Fruit fly (Drosophila melanogaster) ovary, adult (tissue): ENCODE data around the gene CG10958.

Experiments used
- CG17801 ChIP-seq: fragments of 200-800 bp; optimal IDR thresholded peaks from 2 replicates; lab custom pipeline; 2019; ENCODE audit warnings: missing biosample characterization, mild to moderate bottlenecking, missing genetic modification characterization, moderate library complexity; ENCODE audit not compliant: partially characterized antibody

Gene CG10958

DNA sequence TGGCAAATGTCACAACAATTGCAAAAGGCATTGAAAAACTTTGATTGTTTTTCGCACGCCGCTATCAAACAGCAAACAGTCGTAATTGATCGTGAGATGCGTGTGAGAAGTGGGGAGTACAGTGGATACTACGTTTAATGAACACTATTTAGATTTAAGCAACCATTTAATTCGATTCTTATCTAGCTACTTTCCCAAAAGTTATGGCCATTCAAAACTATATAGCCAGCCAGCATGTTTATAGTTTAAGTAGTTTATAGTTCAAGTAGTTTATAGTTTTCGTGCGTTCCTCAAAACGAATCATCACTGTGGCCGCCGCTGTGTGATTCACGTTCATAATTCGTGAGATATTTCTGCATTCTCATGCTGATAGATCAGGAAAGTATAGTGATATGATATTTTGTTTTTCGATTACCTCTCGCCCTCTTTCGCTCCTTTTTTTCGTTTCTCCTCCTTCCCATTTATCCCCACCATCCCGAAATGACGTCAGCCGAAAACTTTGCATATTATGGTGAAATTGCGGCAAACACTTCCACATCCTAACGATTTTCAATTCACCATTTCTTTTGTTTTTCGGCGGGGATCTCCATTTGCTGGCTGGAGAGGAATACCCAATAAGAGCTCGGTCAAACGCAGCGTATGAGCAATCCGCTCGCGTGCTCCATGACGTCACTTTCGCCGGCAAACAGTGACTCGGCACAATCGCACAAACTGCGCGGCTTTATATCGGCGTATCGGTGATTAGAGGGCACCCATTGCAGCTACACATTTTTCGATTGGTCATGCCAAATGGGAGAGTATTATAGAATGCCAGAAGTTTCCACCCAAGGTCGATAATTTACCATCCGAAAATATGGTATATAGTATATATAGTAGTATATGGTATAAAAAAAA lies 18.5 kb upstream of the CG10958 start:
- TF ChIP-seq CG17801 (GFP tag; lab: Kevin White, UChicago) = peak; percentile 61

DNA sequence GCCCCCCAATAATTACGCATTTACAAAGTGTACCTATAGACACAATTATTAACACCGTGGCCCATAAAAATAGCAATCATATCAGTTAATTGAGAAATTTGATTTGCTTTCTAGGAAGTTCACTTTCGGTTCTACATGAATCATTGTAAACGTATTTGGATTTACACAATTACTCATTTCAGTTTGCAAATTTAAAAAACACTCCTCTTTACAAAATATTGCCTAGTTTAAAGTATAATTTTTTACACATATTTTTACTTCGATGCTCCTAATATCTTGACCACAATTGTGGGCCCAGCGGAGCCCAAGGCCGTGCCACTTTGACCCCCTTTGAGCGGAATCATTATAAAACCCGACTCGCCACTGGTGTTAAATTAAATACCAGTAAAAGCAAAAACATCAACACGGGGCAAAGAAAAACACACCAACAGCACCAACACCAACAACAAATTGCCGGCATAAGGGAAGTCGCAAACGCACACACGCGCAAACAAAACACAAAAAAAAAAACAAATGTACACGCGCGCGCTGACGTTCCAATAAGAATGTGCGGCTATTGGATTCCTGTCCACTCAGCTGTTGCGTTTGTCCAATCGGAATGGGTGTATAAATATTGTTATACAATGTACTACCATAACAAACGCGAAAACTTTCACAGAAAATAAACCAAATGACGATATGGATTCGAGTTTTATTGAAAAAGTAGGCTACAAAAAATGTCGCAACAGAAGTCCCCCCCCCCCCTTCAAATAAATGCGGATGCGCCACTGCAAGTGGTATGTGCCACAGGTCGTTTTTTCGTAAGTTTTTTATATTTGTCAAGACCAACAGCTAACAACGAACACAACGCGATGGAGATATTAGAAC lies 17.4 kb upstream of the CG10958 start:
- TF ChIP-seq CG17801 (GFP tag; lab: Kevin White, UChicago) = peak; percentile 72

DNA sequence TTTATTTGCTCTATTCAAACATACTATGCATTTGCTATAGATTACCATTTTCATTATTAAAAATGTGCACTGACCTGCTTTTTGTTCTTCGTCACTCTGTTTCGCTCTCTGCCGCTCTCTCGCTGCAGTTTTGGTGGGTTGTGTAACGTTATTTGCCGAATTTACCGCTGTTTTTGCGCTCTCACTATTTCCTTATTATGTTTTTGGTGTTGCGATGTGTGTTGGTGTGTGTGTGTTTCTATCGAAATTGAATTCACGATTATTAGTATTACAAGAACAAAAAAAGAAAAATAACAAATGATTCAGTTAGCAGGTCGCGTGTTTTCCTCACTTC lies 16.8 kb upstream of the CG10958 start:
- TF ChIP-seq CG17801 (GFP tag; lab: Kevin White, UChicago) = no peak

DNA sequence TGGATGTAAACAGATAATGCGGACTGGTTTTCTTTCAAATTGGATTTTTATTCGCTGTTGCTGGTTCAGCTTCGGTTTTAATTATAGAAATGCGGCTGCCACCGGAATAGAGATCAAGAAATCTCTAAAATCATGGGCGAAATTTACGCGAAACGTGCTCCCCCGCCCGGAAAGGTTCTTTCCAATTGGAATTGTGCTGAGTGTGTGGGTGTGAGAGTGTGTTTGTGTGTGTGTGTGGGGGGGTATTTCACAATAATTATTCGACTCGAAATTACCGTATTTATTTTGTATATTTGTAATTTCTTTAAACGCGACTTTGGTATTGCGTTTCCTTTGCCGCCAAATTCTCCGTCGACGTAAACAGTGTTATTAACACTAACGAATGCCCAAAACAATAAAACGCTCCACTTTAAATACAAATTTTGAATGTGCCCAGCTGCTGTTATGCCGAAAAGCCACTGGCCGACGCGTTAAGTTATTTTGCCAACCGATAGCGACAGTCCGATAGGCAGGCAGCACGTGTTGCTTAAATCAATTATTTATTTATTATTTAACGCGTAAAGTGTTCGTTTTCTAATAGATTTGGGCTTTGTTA lies 16.3 kb upstream of the CG10958 start, which contains the start of gene Gclc:
Gene Gclc, minus strand, starts transcription at position 431 of the 595 bp plus-strand sequence.
- no peak for TF ChIP-seq CG17801 (GFP tag; lab: Kevin White, UChicago)

DNA sequence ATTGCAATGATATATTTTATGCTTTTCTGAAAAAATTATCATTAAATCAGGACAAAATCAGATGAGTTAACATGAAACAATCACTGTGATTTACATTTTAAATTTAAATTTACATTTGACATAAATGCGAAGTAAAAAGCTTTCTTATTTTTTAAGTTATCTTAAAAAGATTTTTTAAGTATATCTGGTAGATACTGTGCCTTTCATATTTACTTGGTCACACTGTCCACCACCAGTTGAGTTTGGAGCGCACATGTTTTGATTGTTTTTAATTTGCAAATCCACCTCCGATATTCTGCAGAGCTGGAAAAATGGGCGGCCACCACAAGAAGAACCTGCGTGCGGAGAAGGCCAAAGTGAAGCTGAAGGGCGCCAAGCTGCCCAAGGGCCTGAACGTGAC lies 15.3 kb upstream of the CG10958 start, which contains the start of gene CG1575:
Gene CG1575, plus strand, starts transcription at position 200 of the 400 bp plus-strand sequence.
- no peak for TF ChIP-seq CG17801 (GFP tag; lab: Kevin White, UChicago)

DNA sequence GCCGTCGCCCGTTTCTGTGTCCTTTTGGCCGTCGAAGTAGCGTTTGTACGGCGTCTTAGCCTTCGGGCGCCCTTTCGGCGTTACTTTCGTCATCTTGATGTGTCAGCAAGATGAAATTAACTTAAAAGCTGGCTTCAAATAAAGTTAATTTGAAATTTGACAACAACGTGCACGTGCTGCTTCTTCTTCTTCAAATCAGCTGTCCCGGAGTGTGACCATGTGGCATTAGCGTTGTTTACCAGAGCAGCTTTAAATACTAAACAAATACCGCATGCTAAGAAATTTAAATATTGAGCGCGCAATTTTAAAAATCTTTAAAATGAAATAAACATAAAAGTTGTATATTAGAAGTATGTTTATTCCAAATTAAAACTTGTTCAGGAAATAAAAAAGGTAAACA lies 11.1 kb upstream of the CG10958 start, which contains the start of gene CG2260:
Gene CG2260, minus strand, starts transcription at position 209 of the 400 bp plus-strand sequence.
- peak; percentile 19 for TF ChIP-seq CG17801 (GFP tag; lab: Kevin White, UChicago)

DNA sequence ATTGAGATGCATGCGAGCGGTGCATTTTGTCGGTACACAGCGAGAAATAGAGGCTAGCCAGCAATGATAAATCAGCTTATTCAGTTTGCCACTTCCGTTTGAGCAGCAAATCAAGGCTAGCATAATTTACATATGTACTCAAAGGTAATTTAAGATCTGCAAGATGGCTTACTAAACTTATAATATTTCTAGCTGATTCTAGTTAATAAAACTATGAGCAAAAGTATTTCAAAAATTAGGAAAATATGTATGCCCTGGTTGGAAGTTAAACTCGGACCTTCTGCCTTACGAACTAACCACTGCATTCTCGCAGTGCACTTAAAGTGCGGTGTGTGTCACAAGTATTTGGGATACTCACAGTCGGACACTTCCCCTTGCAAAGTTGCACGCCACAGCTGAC lies 9.3 kb upstream of the CG10958 start:
- TF ChIP-seq CG17801 (GFP tag; lab: Kevin White, UChicago) = no peak

DNA sequence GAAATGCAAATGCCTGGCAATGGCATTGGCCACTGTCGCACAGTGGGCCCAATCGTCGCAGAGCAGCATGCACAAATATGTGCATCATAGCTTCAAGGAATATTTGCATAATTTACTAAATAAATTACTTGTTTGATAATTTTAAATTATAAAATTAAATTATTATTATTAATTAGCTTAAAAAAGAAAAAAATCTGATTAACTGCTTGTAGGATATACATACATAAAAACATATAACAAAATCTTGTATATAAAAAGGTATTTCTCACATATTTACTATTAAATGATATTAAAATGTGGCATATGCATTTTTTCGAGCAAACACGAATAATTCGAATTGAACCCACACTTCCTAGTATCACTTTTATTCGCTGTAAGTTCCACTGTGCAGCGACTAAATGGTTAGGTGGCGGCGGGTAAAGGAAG lies 6.8 kb upstream of the CG10958 start:
- no peak for TF ChIP-seq CG17801 (GFP tag; lab: Kevin White, UChicago)

DNA sequence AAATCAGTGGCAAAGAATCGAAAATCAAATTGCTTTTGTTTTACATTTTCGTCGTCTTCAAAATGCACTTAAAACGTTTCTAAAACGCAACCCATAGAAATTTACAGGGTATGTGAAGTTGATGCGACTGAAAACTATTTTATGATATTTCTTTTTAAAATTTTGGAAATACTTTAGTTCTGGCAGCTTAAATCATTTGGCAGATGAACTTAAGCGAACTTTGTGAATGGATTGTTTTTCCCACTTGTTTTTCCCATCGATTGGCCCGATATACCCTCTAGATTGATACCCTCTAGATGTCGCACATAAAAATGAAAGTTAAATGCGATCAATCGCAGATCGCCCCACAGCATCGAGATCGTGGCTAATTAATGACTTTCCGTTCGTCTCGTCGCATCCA lies 5.9 kb upstream of the CG10958 start:
- no peak for TF ChIP-seq CG17801 (GFP tag; lab: Kevin White, UChicago)

DNA sequence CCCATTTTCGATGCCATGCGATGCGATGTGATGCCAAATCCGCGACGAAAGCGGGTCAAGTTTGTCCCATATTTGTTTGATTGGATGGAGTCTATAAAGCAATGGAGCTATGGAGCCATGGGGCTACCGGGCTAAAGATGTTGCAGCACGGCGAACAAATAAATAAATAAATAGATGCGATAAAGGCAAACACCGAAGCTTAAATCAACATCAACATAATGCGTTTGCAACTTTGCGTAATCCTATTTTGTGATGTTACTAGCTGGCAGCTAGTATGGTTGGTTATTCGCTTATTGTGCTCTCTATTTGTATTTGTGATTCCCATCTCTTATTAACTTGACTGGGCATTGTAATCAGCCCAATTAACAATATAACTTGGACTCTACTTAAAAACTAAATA lies 4.0 kb upstream of the CG10958 start:
- TF ChIP-seq CG17801 (GFP tag; lab: Kevin White, UChicago) = no peak

DNA sequence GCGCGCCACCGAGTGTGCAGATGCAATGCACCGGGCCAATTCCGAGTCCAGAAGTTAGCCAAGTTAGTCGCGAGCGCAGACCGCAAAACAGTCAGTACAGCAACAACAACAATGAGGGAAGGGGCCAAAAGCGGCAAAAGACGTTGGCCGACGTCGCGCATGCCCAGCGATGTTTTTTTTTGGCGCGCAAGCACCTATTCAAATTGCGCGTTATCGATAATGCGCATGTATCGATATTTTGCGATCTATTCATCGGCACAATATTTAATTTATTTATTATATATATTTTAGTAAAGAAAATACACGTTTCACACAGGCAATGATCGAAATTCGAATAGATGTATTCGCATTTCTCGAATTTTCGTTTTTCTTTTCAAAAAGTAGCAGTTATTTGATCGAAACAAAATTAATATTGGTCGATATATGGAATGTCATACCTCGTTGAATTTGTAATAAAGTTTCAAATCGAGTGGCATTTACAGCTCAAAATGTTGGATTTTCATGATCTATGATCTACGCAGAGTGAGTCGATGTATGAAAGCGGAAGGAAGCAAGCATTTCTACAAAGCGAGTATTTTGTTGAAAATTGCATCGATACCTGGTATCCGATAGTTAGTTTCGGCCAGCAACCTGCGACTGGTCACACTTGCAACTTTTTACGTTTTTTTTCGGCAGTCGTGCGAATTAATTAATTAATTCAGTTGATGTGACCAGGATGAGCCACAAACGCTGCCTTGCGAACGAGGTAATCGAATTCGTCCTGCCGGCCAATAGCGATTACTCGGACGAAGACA lies 2.7 kb upstream of the CG10958 start, which contains the start of gene CG2116:
Gene CG2116, plus strand, starts transcription at position 609 of the 794 bp plus-strand sequence.
- peak; percentile 40 for TF ChIP-seq CG17801 (GFP tag; lab: Kevin White, UChicago)

DNA sequence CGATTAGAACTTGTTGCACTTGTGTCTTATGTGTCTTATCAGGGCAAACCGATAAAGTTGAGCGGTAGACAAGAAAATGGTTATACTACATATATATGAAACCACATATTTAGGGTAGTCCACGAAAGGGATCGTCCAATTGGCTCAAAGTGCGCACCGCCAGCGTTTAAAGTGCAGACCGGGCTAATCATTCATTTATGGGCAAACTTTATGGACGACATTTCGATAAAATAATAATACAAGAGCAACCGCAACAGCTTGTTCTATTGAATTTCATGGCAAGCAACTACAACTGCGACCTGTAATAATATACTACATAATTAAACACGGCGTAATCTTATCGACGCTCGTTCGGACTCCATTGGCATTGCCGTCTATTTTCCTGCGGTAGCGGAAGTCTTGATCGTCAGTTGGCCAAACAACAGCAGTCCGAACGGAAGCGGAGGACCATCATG lies 3.4 kb downstream of the CG10958 start, which contains the start of the genes cyr and CG2120:
Gene cyr, minus strand, starts transcription at position 294 of the 455 bp plus-strand sequence.
Gene CG2120, plus strand, starts transcription at position 405 of the 455 bp plus-strand sequence.
- TF ChIP-seq CG17801 (GFP tag; lab: Kevin White, UChicago) = no peak

DNA sequence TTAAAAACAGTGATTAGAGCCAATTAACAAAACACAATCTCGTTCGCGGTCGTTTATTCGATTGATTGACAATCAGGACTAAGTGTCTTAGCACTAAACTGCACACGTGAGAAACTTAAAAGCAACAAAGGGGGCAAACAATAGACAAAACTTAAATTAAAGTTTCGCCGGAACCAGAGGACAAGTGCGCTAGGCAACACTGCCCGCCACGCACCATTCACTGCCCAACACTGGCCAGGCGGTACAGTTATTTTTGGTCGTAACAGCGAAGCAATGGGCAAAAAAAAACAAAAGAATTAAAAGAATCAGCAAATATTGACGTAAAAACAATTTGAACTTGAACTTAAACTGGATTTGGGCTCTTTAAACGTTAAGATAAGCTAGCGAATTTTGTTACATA lies 5.2 kb downstream of the CG10958 start:
- TF ChIP-seq CG17801 (GFP tag; lab: Kevin White, UChicago) = no peak

DNA sequence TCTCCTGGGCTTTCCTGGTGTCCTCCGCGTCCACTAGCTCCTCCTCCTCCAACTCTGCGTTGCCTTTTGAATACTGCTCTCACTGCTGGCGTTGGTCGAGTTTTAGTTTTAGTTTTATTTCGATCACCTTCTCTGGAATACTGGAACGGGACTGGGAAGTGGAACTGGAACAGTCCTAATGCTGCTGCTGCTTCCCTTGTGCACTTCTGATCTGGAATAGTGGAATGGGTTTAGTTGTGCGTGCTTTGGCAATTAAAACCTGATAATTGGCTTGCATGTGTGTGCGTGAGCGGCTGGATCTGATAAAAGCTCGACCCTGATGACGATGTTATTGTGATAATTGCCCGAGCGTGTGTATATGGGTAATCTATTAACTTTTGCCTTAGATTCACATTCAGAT lies 8.6 kb downstream of the CG10958 start:
- no peak for TF ChIP-seq CG17801 (GFP tag; lab: Kevin White, UChicago)
